Fruit fly (Drosophila melanogaster) whole organism: ENCODE data around the gene CG34338.

Source experiments
- Dll ChIP-seq: fragments of >200 bp; optimal IDR thresholded peaks from 2 replicates; lab custom pipeline; 2017
- EcR ChIP-seq, 2 experiments: fragments of >200 bp; optimal IDR thresholded peaks; 2 replicates each; lab custom pipeline; 2017; ENCODE audit warnings: missing biosample characterization in 2 of 2, missing genetic modification characterization in 2 of 2, missing genetic modification reagents in 2 of 2
- pan ChIP-seq: fragments of >200 bp; optimal IDR thresholded peaks from 2 replicates; lab custom pipeline; 2017
- psq ChIP-seq: fragments of >200 bp; optimal IDR thresholded peaks from 2 replicates; lab custom pipeline; 2017
- usp ChIP-seq: fragments of >200 bp; optimal IDR thresholded peaks from 2 replicates; lab custom pipeline; 2017; ENCODE audit warnings: missing biosample characterization, missing genetic modification characterization, mixed read lengths

DNA sequence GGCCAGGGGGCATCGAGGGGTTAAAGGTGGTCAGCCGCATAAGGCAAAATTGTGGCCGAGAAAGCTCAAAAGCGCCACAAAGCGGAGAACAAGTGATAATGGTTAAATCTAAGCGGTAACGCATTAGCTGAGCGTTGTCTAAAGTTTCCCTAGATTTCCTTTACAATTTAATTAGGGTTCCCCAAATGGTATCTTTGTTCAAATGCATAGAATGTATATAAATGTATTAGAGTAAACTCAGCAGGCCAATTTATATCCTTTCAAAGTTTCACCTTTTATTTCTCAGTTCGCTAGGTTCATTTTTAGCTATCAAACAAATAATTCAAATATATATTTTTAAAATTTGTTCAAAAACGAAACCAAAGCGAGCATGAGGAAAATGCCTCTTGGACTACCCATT, 9.4 kb downstream of the CG34338 start, which contains the start of gene CG32718:
- TF ChIP-seq pan (lab: Kevin White, UChicago) (no peak), psq (lab: Kevin White, UChicago) (no peak), usp (GFP tag; lab: Kevin White, UChicago) (no peak), EcR (GFP tag; optimal IDR thresholded peaks at IDR 0.05; lab: Kevin White, UChicago) (no peak), Dll (no peak)
